Worm (Caenorhabditis elegans) whole organism, late embryonic: ENCODE data around the gene Y54F10AR.1.

Source experiments
- ceh-48 ChIP-seq: sonication (generic microtip); optimal IDR thresholded peaks from 2 replicates; lab custom pipeline; 2016; ENCODE audit warnings: missing genetic modification characterization, inconsistent platforms, missing compliant biosample characterization
- rnt-1 ChIP-seq: sonication (generic microtip); optimal IDR thresholded peaks from 2 replicates; lab custom pipeline; 2016; ENCODE audit warnings: missing genetic modification characterization, missing compliant biosample characterization
- tbx-2 ChIP-seq: sonication (generic microtip); optimal IDR thresholded peaks from 2 replicates; lab custom pipeline; 2016; ENCODE audit warnings: missing genetic modification characterization, missing compliant biosample characterization

DNA sequence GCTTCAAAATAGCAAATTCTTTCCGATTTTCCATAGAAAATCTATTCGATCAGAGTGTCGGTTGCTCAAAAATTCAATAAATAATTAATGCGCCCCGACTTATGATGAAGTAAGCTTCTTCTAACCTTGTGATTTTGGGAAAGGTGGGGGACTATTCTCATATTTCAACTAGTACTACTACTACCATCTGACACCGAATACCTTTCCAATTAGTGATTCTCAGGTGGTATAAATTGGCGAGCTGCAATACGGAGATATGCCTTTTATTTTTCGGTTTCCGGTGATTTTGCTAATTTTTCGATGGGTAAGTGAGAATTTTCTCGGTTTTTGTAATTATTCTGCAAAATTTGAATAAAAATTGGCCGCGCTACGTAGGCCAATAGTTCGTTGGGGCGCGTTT, 14.1 kb downstream of the Y54F10AR.1 start, which contains the start of gene nhr-239:
- TF ChIP-seq rnt-1 (tag; lab: Kevin White, UChicago), result no peak
- no peak for TF ChIP-seq ceh-48 (tag; lab: Kevin White, UChicago)
- no peak for TF ChIP-seq tbx-2 (tag; lab: Kevin White, UChicago)
